Fruit fly (Drosophila melanogaster) whole organism, prepupa: ENCODE results near the gene CG15021.

Experiments used
- Blimp-1 ChIP-seq: fragments of 200-800 bp; sonication (Bioruptor generic); optimal IDR thresholded peaks from 3 replicates; lab custom pipeline; 2017; ENCODE audit warnings: missing biosample characterization, missing genetic modification characterization, mild to moderate bottlenecking, moderate library complexity, missing genetic modification reagents
- CG10631 ChIP-seq: fragments of 200-800 bp; sonication (Bioruptor generic); optimal IDR thresholded peaks from 2 replicates; lab custom pipeline; 2016; ENCODE audit warnings: missing biosample characterization, missing genetic modification characterization
- CG10669 ChIP-seq: fragments of 200-800 bp; sonication (Bioruptor generic); optimal IDR thresholded peaks from 3 replicates; lab custom pipeline; 2018; ENCODE audit warnings: missing biosample characterization, mild to moderate bottlenecking, missing genetic modification characterization, moderate library complexity
- CG11294 ChIP-seq: fragments of 200-800 bp; sonication (Bioruptor generic); IDR thresholded peaks from 2 replicates; pipeline ENCODE4 v1.3.6; 2022; ENCODE audit warnings: missing biosample characterization, missing genetic modification characterization
- CG11762 ChIP-seq: fragments of 200-800 bp; sonication (Bioruptor generic); optimal IDR thresholded peaks from 3 replicates; lab custom pipeline; 2016; ENCODE audit warnings: missing biosample characterization, missing genetic modification characterization; ENCODE audit not compliant: insufficient read depth
- CG15336 ChIP-seq: fragments of 200-800 bp; sonication (Bioruptor generic); IDR thresholded peaks from 2 replicates; pipeline ENCODE4 v1.3.6; 2022; ENCODE audit warnings: missing biosample characterization, missing genetic modification characterization
- CG1621 ChIP-seq: fragments of 200-800 bp; sonication (Bioruptor generic); optimal IDR thresholded peaks from 3 replicates; lab custom pipeline; 2018; ENCODE audit warnings: missing biosample characterization, mild to moderate bottlenecking, missing genetic modification characterization
- CG16779 ChIP-seq: fragments of 200-800 bp; sonication (Bioruptor generic); optimal IDR thresholded peaks from 3 replicates; lab custom pipeline; 2017; ENCODE audit warnings: missing biosample characterization, mild to moderate bottlenecking, missing genetic modification characterization
- CG3032 ChIP-seq: fragments of 200-800 bp; optimal IDR thresholded peaks from 2 replicates; lab custom pipeline; 2019; ENCODE audit warnings: missing biosample characterization, mild to moderate bottlenecking, missing genetic modification characterization, moderate library complexity
- CG31627 ChIP-seq: fragments of 200-800 bp; sonication (Bioruptor generic); optimal IDR thresholded peaks from 3 replicates; lab custom pipeline; 2016; ENCODE audit warnings: missing biosample characterization, missing genetic modification characterization
- CG34406 ChIP-seq: fragments of 200-800 bp; sonication (Bioruptor generic); optimal IDR thresholded peaks from 3 replicates; lab custom pipeline; 2016; ENCODE audit warnings: missing biosample characterization, missing genetic modification characterization
- CG3919 ChIP-seq: fragments of 200-800 bp; sonication (Bioruptor generic); optimal IDR thresholded peaks from 3 replicates; lab custom pipeline; 2016; ENCODE audit warnings: missing biosample characterization, missing genetic modification characterization
- CG4318 ChIP-seq: fragments of 200-800 bp; sonication (Bioruptor generic); optimal IDR thresholded peaks from 3 replicates; lab custom pipeline; 2017; ENCODE audit warnings: missing biosample characterization, mild to moderate bottlenecking, missing genetic modification characterization
- CG6276 ChIP-seq: fragments of 200-800 bp; sonication (Bioruptor generic); optimal IDR thresholded peaks from 2 replicates; lab custom pipeline; 2017; ENCODE audit warnings: missing biosample characterization, mild to moderate bottlenecking, missing genetic modification characterization
- CG6792 ChIP-seq: fragments of 200-800 bp; sonication (Bioruptor generic); optimal IDR thresholded peaks from 3 replicates; lab custom pipeline; 2016; ENCODE audit warnings: missing biosample characterization, missing genetic modification characterization
- CG7368 ChIP-seq: fragments of 200-800 bp; sonication (Bioruptor generic); optimal IDR thresholded peaks from 3 replicates; lab custom pipeline; 2016; ENCODE audit warnings: missing biosample characterization, missing genetic modification characterization
- CG8119 ChIP-seq: fragments of 200-800 bp; sonication (Bioruptor generic); IDR thresholded peaks from 3 replicates; pipeline ENCODE4 v1.3.6; 2022; ENCODE audit warnings: missing biosample characterization, missing genetic modification characterization
- CG8319 ChIP-seq: fragments of 200-800 bp; sonication (Bioruptor generic); optimal IDR thresholded peaks from 3 replicates; lab custom pipeline; 2016; ENCODE audit warnings: missing biosample characterization, missing genetic modification characterization
- CG8632 ChIP-seq: fragments of 200-800 bp; sonication (Bioruptor generic); optimal IDR thresholded peaks from 3 replicates; lab custom pipeline; 2016; ENCODE audit warnings: missing biosample characterization, missing genetic modification characterization
- Eip78C ChIP-seq: fragments of 200-800 bp; sonication (Bioruptor generic); peaks from one replicate; lab custom pipeline; 2016; ENCODE audit warnings: missing biosample characterization, missing genetic modification characterization
- Eip93F ChIP-seq: fragments of 200-800 bp; sonication (Bioruptor generic); optimal IDR thresholded peaks from 2 replicates; lab custom pipeline; 2016; ENCODE audit warnings: missing biosample characterization, mild to moderate bottlenecking, missing genetic modification characterization
- Gug ChIP-seq: fragments of 200-800 bp; sonication (Bioruptor generic); IDR thresholded peaks from 2 replicates; pipeline ENCODE4 v1.3.6; 2022; ENCODE audit warnings: missing biosample characterization, missing genetic modification characterization
- Hr38 ChIP-seq: sonication (Bioruptor generic); optimal IDR thresholded peaks from 2 replicates; lab custom pipeline; 2016; ENCODE audit warnings: missing biosample characterization, missing genetic modification characterization
- Hr39 ChIP-seq: fragments of 200-800 bp; sonication (Bioruptor generic); optimal IDR thresholded peaks from 2 replicates; lab custom pipeline; 2016; ENCODE audit warnings: missing biosample characterization, missing genetic modification characterization
- Hr4 ChIP-seq: fragments of 200-800 bp; sonication (Bioruptor generic); optimal IDR thresholded peaks from 3 replicates; lab custom pipeline; 2016; ENCODE audit warnings: missing biosample characterization, missing genetic modification characterization
- Lpt ChIP-seq: fragments of 200-800 bp; sonication (Bioruptor generic); optimal IDR thresholded peaks from 3 replicates; lab custom pipeline; 2016; ENCODE audit warnings: missing biosample characterization, missing genetic modification characterization
- Met ChIP-seq: fragments of 200-800 bp; sonication (Bioruptor generic); optimal IDR thresholded peaks from 3 replicates; lab custom pipeline; 2016; ENCODE audit warnings: missing biosample characterization, missing genetic modification characterization
- OdsH ChIP-seq: fragments of 200-800 bp; sonication (Bioruptor generic); optimal IDR thresholded peaks from 3 replicates; lab custom pipeline; 2016; ENCODE audit warnings: missing biosample characterization, missing genetic modification characterization
- Smox ChIP-seq: fragments of 200-800 bp; sonication (Bioruptor generic); optimal IDR thresholded peaks from 3 replicates; lab custom pipeline; 2016; ENCODE audit warnings: missing biosample characterization, missing genetic modification characterization
- Sox102F ChIP-seq: fragments of 200-800 bp; sonication (Bioruptor generic); optimal IDR thresholded peaks from 2 replicates; lab custom pipeline; 2016; ENCODE audit warnings: missing biosample characterization, mild to moderate bottlenecking, missing genetic modification characterization
- Sox14 ChIP-seq: fragments of 200-800 bp; sonication (Bioruptor generic); optimal IDR thresholded peaks from 3 replicates; lab custom pipeline; 2016; ENCODE audit warnings: missing biosample characterization, missing genetic modification characterization
- Sox15 ChIP-seq: fragments of 200-800 bp; sonication (Bioruptor generic); optimal IDR thresholded peaks from 3 replicates; lab custom pipeline; 2016; ENCODE audit warnings: missing biosample characterization, missing genetic modification characterization
- acj6 ChIP-seq: fragments of 200-800 bp; sonication (Bioruptor generic); optimal IDR thresholded peaks from 3 replicates; lab custom pipeline; 2016; ENCODE audit warnings: missing biosample characterization, missing genetic modification characterization
- cyc ChIP-seq: fragments of 200-800 bp; sonication (Bioruptor generic); optimal IDR thresholded peaks from 3 replicates; lab custom pipeline; 2016; ENCODE audit warnings: missing biosample characterization, missing genetic modification characterization
- dac ChIP-seq: fragments of 200-800 bp; sonication (Bioruptor generic); optimal IDR thresholded peaks from 2 replicates; lab custom pipeline; 2017; ENCODE audit warnings: missing biosample characterization, mild to moderate bottlenecking, missing genetic modification characterization
- eg ChIP-seq: fragments of 200-800 bp; sonication (Bioruptor generic); IDR thresholded peaks from 3 replicates; pipeline ENCODE4 v1.3.6; 2022; ENCODE audit warnings: missing biosample characterization, missing genetic modification characterization
- esn ChIP-seq: fragments of 200-800 bp; sonication (Bioruptor generic); optimal IDR thresholded peaks from 2 replicates; lab custom pipeline; 2016; ENCODE audit warnings: missing biosample characterization, mild to moderate bottlenecking, missing genetic modification characterization, moderate library complexity
- fd85E ChIP-seq: fragments of 200-800 bp; sonication (Bioruptor generic); optimal IDR thresholded peaks from 3 replicates; lab custom pipeline; 2016; ENCODE audit warnings: missing biosample characterization, missing genetic modification characterization
- lz ChIP-seq: fragments of 200-800 bp; sonication (Bioruptor generic); optimal IDR thresholded peaks from 3 replicates; lab custom pipeline; 2016; ENCODE audit warnings: missing biosample characterization, missing genetic modification characterization
- pdm3 ChIP-seq: fragments of 200-800 bp; sonication (Bioruptor generic); optimal IDR thresholded peaks from 3 replicates; lab custom pipeline; 2016; ENCODE audit warnings: missing biosample characterization, missing genetic modification characterization
- spab ChIP-seq: fragments of 200-800 bp; sonication (Bioruptor generic); optimal IDR thresholded peaks from 2 replicates; lab custom pipeline; 2017; ENCODE audit warnings: missing biosample characterization, mild to moderate bottlenecking, missing genetic modification characterization, missing genetic modification reagents
- ss ChIP-seq, 2 experiments: fragments of 200-800 bp; sonication (Bioruptor generic); optimal IDR thresholded peaks; 2 replicates in 1 of 2; 3 replicates in 1 of 2; lab custom pipeline; 2017 to 2018; ENCODE audit warnings: mild to moderate bottlenecking in 2 of 2, missing biosample characterization in 2 of 2, missing genetic modification characterization in 2 of 2, moderate library complexity in 1 of 2
- svp ChIP-seq: fragments of 200-800 bp; sonication (Bioruptor generic); peaks from one replicate; lab custom pipeline; 2016; ENCODE audit warnings: missing biosample characterization, missing genetic modification characterization
- topi ChIP-seq: fragments of 200-800 bp; sonication (Bioruptor generic); optimal IDR thresholded peaks from 3 replicates; lab custom pipeline; 2016; ENCODE audit warnings: missing biosample characterization, missing genetic modification characterization
- vri ChIP-seq: fragments of 200-800 bp; sonication (Bioruptor generic); optimal IDR thresholded peaks from 3 replicates; lab custom pipeline; 2016; ENCODE audit warnings: missing biosample characterization, mild to moderate bottlenecking, missing genetic modification characterization

The CG15021 gene

dm6 chr3L:4436421-4436820 lies at the start of gene CG15021:
CG15021 (plus strand) TSS chr3L:4436721.
- no peak for TF ChIP-seq CG11294
- TF ChIP-seq Eip93F (GFP tag; lab: Kevin White, UChicago): no peak
- no peak for TF ChIP-seq pdm3 (GFP tag; lab: Kevin White, UChicago)
- no peak for TF ChIP-seq Hr39 (GFP tag; lab: Kevin White, UChicago)
- TF ChIP-seq CG15336: no peak
- no peak for TF ChIP-seq CG1621 (tag; lab: Kevin White, UChicago)
- TF ChIP-seq CG34406 (GFP tag; lab: Kevin White, UChicago): no peak
- TF ChIP-seq svp (GFP tag; lab: Kevin White, UChicago): no peak
- no peak for TF ChIP-seq esn
- no peak for TF ChIP-seq CG8319 (GFP tag; lab: Kevin White, UChicago)
- TF ChIP-seq fd85E (GFP tag; lab: Kevin White, UChicago): no peak

DNA sequence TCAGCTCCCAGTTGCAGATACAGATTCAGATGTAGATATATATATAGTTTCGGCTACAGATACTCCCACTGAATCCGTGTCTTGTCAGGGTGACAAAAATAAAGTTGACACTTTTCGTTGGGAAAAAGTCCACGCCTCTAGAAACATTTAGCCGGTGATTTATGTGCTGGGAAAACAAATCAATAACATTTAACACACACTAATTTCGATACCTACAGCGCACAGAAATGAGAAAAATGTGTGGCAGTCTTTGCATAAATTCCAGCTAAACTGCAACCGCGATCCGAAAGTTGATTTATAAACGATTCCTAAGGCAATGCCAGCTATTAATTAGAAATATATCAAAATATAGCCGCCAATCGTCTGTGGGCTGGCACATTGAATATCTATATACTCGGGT lies 48.3 kb upstream of the CG15021 start:
- TF ChIP-seq CG6276 (no peak), CG11294 (no peak), svp (GFP tag; lab: Kevin White, UChicago) (peak; percentile 45), Sox15 (no peak)
- TF ChIP-seq, all 60 proteins: peak for 1

- TF ChIP-seq Smox (GFP tag; lab: Kevin White, UChicago) (peak; percentile 30), Sox102F (GFP tag; lab: Kevin White, UChicago) (peak; percentile 26), Hr38 (GFP tag; lab: Kevin White, UChicago) (no peak), topi (GFP tag; lab: Kevin White, UChicago) (peak; percentile 54), cyc (GFP tag; lab: Kevin White, UChicago) (peak; percentile 37), svp (GFP tag; lab: Kevin White, UChicago) (peak; percentile 72), CG11762 (no peak), esn (peak; percentile 38), CG31627 (peak; percentile 47), CG15336 (peak; percentile 50; the same call in 1 of the 2 replicates), Met (peak; percentile 53), CG1621 (tag; lab: Kevin White, UChicago) (no peak), CG3919 (GFP tag; lab: Kevin White, UChicago) (peak; percentile 39), Eip78C (GFP tag; lab: Kevin White, UChicago) (peak; percentile 62), CG7368 (no peak), CG6792 (GFP tag; lab: Kevin White, UChicago) (no peak), lz (peak; percentile 16), eg (GFP tag; lab: Robert Waterston, UW) (0 out of 3 replicates have a peak, but pooled peaks have one; percentile 8), Hr39 (GFP tag; lab: Kevin White, UChicago) (peak; percentile 42)
These were observed 47.4 kb upstream of the CG15021 start for dm6 chr3L:4389104-4389503.

DNA sequence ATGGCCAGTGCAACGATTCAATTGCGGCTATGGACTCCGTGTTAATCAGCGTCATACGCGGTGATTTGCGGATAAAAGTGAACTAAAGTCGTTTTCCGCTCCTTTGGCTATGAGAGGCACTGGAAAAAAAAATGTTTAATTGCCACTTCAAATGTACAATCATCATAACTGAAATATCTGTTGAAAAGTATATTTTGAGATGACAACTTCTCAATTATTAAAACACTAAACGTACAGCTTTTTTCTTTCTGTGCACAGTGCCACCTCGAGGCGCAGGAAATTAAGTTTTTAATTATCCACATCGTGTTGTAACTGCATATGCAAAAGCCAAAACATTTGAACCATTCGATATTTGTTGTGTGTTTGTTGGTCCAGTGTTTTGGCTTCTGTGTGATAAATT lies 43.7 kb upstream of the CG15021 start:
- TF ChIP-seq Eip78C (GFP tag; lab: Kevin White, UChicago): peak; percentile 68
- no peak for TF ChIP-seq Hr38 (GFP tag; lab: Kevin White, UChicago)
- peak; percentile 37 for TF ChIP-seq dac (GFP tag; lab: Kevin White, UChicago)
- peak; percentile 15 for TF ChIP-seq CG4318 (GFP tag; lab: Kevin White, UChicago)
- no peak for TF ChIP-seq Lpt (GFP tag; lab: Kevin White, UChicago)
- no peak for TF ChIP-seq vri (GFP tag; lab: Kevin White, UChicago)
- TF ChIP-seq eg (GFP tag; lab: Robert Waterston, UW): peak; percentile 89
- TF ChIP-seq CG3032: no peak
- TF ChIP-seq CG16779 (tag; lab: Kevin White, UChicago): no peak
- no peak for TF ChIP-seq CG10631 (GFP tag; lab: Kevin White, UChicago)
- peak; percentile 48 for TF ChIP-seq pdm3 (GFP tag; lab: Kevin White, UChicago)
- TF ChIP-seq Gug: peak; percentile 65; the same call in 1 of the 2 replicates
- no peak for TF ChIP-seq acj6
- no peak for TF ChIP-seq topi (GFP tag; lab: Kevin White, UChicago)
- no peak for TF ChIP-seq CG10669 (GFP tag; lab: Kevin White, UChicago)
- TF ChIP-seq lz: no peak
- TF ChIP-seq CG8119 (GFP tag; lab: Robert Waterston, UW): peak; percentile 68
- no peak for TF ChIP-seq Blimp-1 (GFP tag; lab: Kevin White, UChicago)
- TF ChIP-seq CG15336: peak; percentile 80
- TF ChIP-seq CG8632: no peak
- TF ChIP-seq Met: no peak
- no peak for TF ChIP-seq Sox14
- no peak for TF ChIP-seq spab (GFP tag; lab: Kevin White, UChicago)
- peak; percentile 6 for TF ChIP-seq OdsH (GFP tag; lab: Kevin White, UChicago)
- peak; percentile 78 for TF ChIP-seq CG6276
- no peak for TF ChIP-seq svp (GFP tag; lab: Kevin White, UChicago)
- peak; percentile 34 for TF ChIP-seq CG3919 (GFP tag; lab: Kevin White, UChicago)
- TF ChIP-seq Smox (GFP tag; lab: Kevin White, UChicago): no peak
- peak; percentile 63; the same call in 1 of the 2 replicates for TF ChIP-seq CG11294
- TF ChIP-seq ss (GFP tag; optimal IDR thresholded peaks at IDR 0.05; lab: Kevin White, UChicago): no peak
- peak; percentile 70 for TF ChIP-seq Hr4
- TF ChIP-seq cyc (GFP tag; lab: Kevin White, UChicago): no peak
